Worm (Caenorhabditis elegans) whole organism, L4 larva: ENCODE results near the gene ndus-8.

Source experiments
- F26F4.8 ChIP-seq: fragments of 200-800 bp; sonication (Bioruptor generic); conservative IDR thresholded peaks from 2 replicates; pipeline ENCODE4 v1.3.6; 2022; ENCODE audit warnings: missing genetic modification characterization, missing compliant biosample characterization
- F37D6.2 ChIP-seq: sonication (generic microtip); optimal IDR thresholded peaks from 2 replicates; lab custom pipeline; 2016; ENCODE audit warnings: mild to moderate bottlenecking, missing genetic modification characterization, missing compliant biosample characterization
- F44E2.7 ChIP-seq: fragments of 200-800 bp; sonication (Bioruptor generic); IDR thresholded peaks from 2 replicates; pipeline ENCODE4 v2.1.2; 2022; ENCODE audit warnings: missing genetic modification characterization, missing compliant biosample characterization
- R02D3.7 ChIP-seq: fragments of 150-350 bp; sonication (generic microtip); optimal IDR thresholded peaks from 3 replicates; lab custom pipeline; 2014; ENCODE audit warnings: missing biosample characterization, missing genetic modification characterization
- T20F7.1 ChIP-seq: fragments of 200-800 bp; sonication (Bioruptor generic); optimal IDR thresholded peaks from 2 replicates; lab custom pipeline; 2018; ENCODE audit warnings: mild to moderate bottlenecking, missing genetic modification characterization, missing compliant biosample characterization
- T26A8.4 ChIP-seq: fragments of 200-800 bp; sonication (Bioruptor generic); IDR thresholded peaks from 2 replicates; pipeline ENCODE4 v1.3.6; 2022; ENCODE audit warnings: missing genetic modification characterization, missing compliant biosample characterization
- Y105C5A.15 ChIP-seq: fragments of 200-800 bp; sonication (Bioruptor generic); IDR thresholded peaks from 2 replicates; pipeline ENCODE4 v1.3.6; 2022; ENCODE audit warnings: missing genetic modification characterization, missing compliant biosample characterization
- Y48G9A.11 ChIP-seq: fragments of 200-800 bp; sonication (Bioruptor generic); IDR thresholded peaks from 2 replicates; pipeline ENCODE4 v1.3.6; 2022; ENCODE audit warnings: missing genetic modification reagents, missing genetic modification characterization, missing compliant biosample characterization
- Y75B8A.6 ChIP-seq: fragments of 200-800 bp; sonication (Bioruptor generic); IDR thresholded peaks from 2 replicates; pipeline ENCODE4 v1.3.6; 2022; ENCODE audit warnings: missing genetic modification reagents, missing genetic modification characterization, missing compliant biosample characterization
- aha-1 ChIP-seq: fragments of 150-350 bp; peaks from one replicate; lab custom pipeline; 2014; ENCODE audit warnings: missing biosample characterization, missing genetic modification characterization
- aly-2 ChIP-seq: sonication (generic microtip); optimal IDR thresholded peaks from 2 replicates; lab custom pipeline; 2018; ENCODE audit warnings: missing biosample characterization, missing genetic modification characterization
- attf-4 ChIP-seq: sonication (generic microtip); optimal IDR thresholded peaks from 3 replicates; lab custom pipeline; 2017; ENCODE audit warnings: missing biosample characterization, missing genetic modification characterization
- ceh-32 ChIP-seq: sonication (generic microtip); optimal IDR thresholded peaks from 2 replicates; lab custom pipeline; 2016; ENCODE audit warnings: mild to moderate bottlenecking, missing genetic modification characterization, missing compliant biosample characterization; ENCODE audit not compliant: poor library complexity
- ceh-44 ChIP-seq: fragments of 200-800 bp; sonication (Bioruptor generic); IDR thresholded peaks from 2 replicates; pipeline ENCODE4 v1.3.6; 2022; ENCODE audit warnings: missing genetic modification reagents, missing genetic modification characterization, missing compliant biosample characterization
- ceh-62 ChIP-seq: sonication (generic microtip); optimal IDR thresholded peaks from 2 replicates; lab custom pipeline; 2017; ENCODE audit warnings: missing biosample characterization, missing genetic modification characterization
- ces-1 ChIP-seq: fragments of 150-350 bp; sonication (generic microtip); optimal IDR thresholded peaks from 4 replicates; lab custom pipeline; 2014; ENCODE audit warnings: missing biosample characterization, missing genetic modification reagents, missing genetic modification characterization
- ctbp-1 ChIP-seq: fragments of 200-800 bp; sonication (Bioruptor generic); IDR thresholded peaks from 2 replicates; pipeline ENCODE4 v1.3.6; 2022; ENCODE audit warnings: missing genetic modification reagents, missing genetic modification characterization, missing compliant biosample characterization
- daf-12 ChIP-seq: fragments of 150-350 bp; optimal IDR thresholded peaks from 2 replicates; lab custom pipeline; 2014; ENCODE audit warnings: missing biosample characterization, missing genetic modification reagents, missing genetic modification characterization
- daf-16 ChIP-seq, 3 experiments: sonication (generic microtip); optimal IDR thresholded peaks; 2 replicates each; lab custom pipeline; 2016 to 2017; ENCODE audit warnings: missing genetic modification characterization in 3 of 3, missing genetic modification reagents in 3 of 3, mild to moderate bottlenecking in 2 of 3, missing compliant biosample characterization in 2 of 3, missing biosample characterization in 1 of 3, moderate library complexity in 1 of 3
- daf-8 ChIP-seq: fragments of 200-800 bp; sonication (Bioruptor generic); IDR thresholded peaks from 2 replicates; pipeline ENCODE4 v1.3.6; 2022; ENCODE audit warnings: missing genetic modification characterization, missing compliant biosample characterization
- dmd-8 ChIP-seq: fragments of 200-800 bp; sonication (Bioruptor generic); IDR thresholded peaks from 2 replicates; pipeline ENCODE4 v1.3.6; 2022; ENCODE audit warnings: missing genetic modification characterization, missing compliant biosample characterization
- dmd-9 ChIP-seq: fragments of 200-800 bp; sonication (Bioruptor generic); IDR thresholded peaks from 2 replicates; pipeline ENCODE4 v1.3.6; 2022; ENCODE audit warnings: missing genetic modification reagents, missing genetic modification characterization, missing compliant biosample characterization
- dpl-1 ChIP-seq: fragments of 150-350 bp; optimal IDR thresholded peaks from 2 replicates; lab custom pipeline; 2014; ENCODE audit warnings: missing biosample characterization, missing genetic modification reagents, missing genetic modification characterization
- egl-27 ChIP-seq: sonication (generic microtip); optimal IDR thresholded peaks from 3 replicates; lab custom pipeline; 2017; ENCODE audit warnings: missing biosample characterization, missing genetic modification reagents, missing genetic modification characterization
- egl-43 ChIP-seq: fragments of 200-800 bp; sonication (Bioruptor generic); IDR thresholded peaks from 2 replicates; pipeline ENCODE4 v1.3.6; 2022; ENCODE audit warnings: missing genetic modification reagents, missing genetic modification characterization, missing compliant biosample characterization
- gei-8 ChIP-seq: fragments of 200-800 bp; sonication (Bioruptor generic); optimal IDR thresholded peaks from 2 replicates; lab custom pipeline; 2018; ENCODE audit warnings: mild to moderate bottlenecking, missing genetic modification characterization, missing compliant biosample characterization
- hif-1 ChIP-seq, 2 experiments: sonication (generic microtip); optimal IDR thresholded peaks; 2 replicates each; lab custom pipeline; 2016 to 2017; ENCODE audit warnings: missing compliant biosample characterization in 2 of 2, missing genetic modification characterization in 2 of 2, missing genetic modification reagents in 2 of 2, missing genotype in 2 of 2, mild to moderate bottlenecking in 1 of 2
- jun-1 ChIP-seq: fragments of 150-350 bp; optimal IDR thresholded peaks from 2 replicates; lab custom pipeline; 2014; ENCODE audit warnings: missing biosample characterization, missing genetic modification reagents, missing genetic modification characterization
- lim-7 ChIP-seq: fragments of 200-800 bp; sonication (Bioruptor generic); IDR thresholded peaks from 2 replicates; pipeline ENCODE4 v1.3.6; 2022; ENCODE audit warnings: missing genetic modification characterization, missing compliant biosample characterization
- lin-15B ChIP-seq: fragments of 150-350 bp; sonication (generic microtip); optimal IDR thresholded peaks from 3 replicates; lab custom pipeline; 2014; ENCODE audit warnings: missing biosample characterization, missing genetic modification characterization
- lin-39 ChIP-seq: fragments of 150-350 bp; optimal IDR thresholded peaks from 2 replicates; lab custom pipeline; 2014; ENCODE audit warnings: missing biosample characterization, missing genetic modification reagents, missing genetic modification characterization
- lsy-2 ChIP-seq, 2 experiments: fragments of 150-350 bp in 1 of 2; sonication (generic microtip) in 1 of 2; optimal IDR thresholded peaks; 2 replicates each; lab custom pipeline; 2014 to 2017; ENCODE audit warnings: missing biosample characterization in 2 of 2, missing genetic modification characterization in 2 of 2
- madf-9 ChIP-seq: fragments of 200-800 bp; sonication (Bioruptor generic); conservative IDR thresholded peaks from 2 replicates; pipeline ENCODE4 v1.3.6; 2022; ENCODE audit warnings: missing genetic modification reagents, missing genetic modification characterization, missing compliant biosample characterization
- mep-1 ChIP-seq: fragments of 150-350 bp; sonication (generic microtip); optimal IDR thresholded peaks from 3 replicates; lab custom pipeline; 2014; ENCODE audit warnings: missing biosample characterization, missing genetic modification characterization
- mes-2 ChIP-seq: sonication (generic microtip); optimal IDR thresholded peaks from 2 replicates; lab custom pipeline; 2016; ENCODE audit warnings: missing genotype, mild to moderate bottlenecking, missing genetic modification characterization, missing compliant biosample characterization; ENCODE audit not compliant: poor library complexity, severe bottlenecking
- mxl-3 ChIP-seq: fragments of 200-800 bp; sonication (Bioruptor generic); optimal IDR thresholded peaks from 2 replicates; lab custom pipeline; 2018; ENCODE audit warnings: mild to moderate bottlenecking, missing genetic modification characterization, missing compliant biosample characterization
- nhr-11 ChIP-seq: fragments of 150-350 bp; optimal IDR thresholded peaks from 2 replicates; lab custom pipeline; 2014; ENCODE audit warnings: missing biosample characterization, missing genetic modification characterization
- php-3 ChIP-seq: fragments of 200-800 bp; sonication (Bioruptor generic); IDR thresholded peaks from 2 replicates; pipeline ENCODE4 v1.3.6; 2022; ENCODE audit warnings: missing genetic modification reagents, missing genetic modification characterization, missing compliant biosample characterization
- pqm-1 ChIP-seq: sonication (generic microtip); optimal IDR thresholded peaks from 2 replicates; lab custom pipeline; 2017; ENCODE audit warnings: missing biosample characterization, missing genetic modification characterization
- saeg-2 ChIP-seq: fragments of 200-800 bp; sonication (Bioruptor generic); IDR thresholded peaks from 2 replicates; pipeline ENCODE4 v1.3.6; 2022; ENCODE audit warnings: missing genetic modification reagents, missing genetic modification characterization, missing compliant biosample characterization
- set-16 ChIP-seq: fragments of 200-800 bp; sonication (Bioruptor generic); IDR thresholded peaks from 2 replicates; pipeline ENCODE4 v1.3.6; 2022; ENCODE audit warnings: missing genetic modification reagents, missing genetic modification characterization, missing compliant biosample characterization
- skn-1 ChIP-seq: fragments of 150-350 bp; optimal IDR thresholded peaks from 2 replicates; lab custom pipeline; 2014; ENCODE audit warnings: missing biosample characterization, missing genetic modification characterization
- snpc-1.2 ChIP-seq: fragments of 200-800 bp; sonication (Bioruptor generic); IDR thresholded peaks from 2 replicates; pipeline ENCODE4 v1.3.6; 2022; ENCODE audit warnings: missing genetic modification reagents, missing genetic modification characterization, missing compliant biosample characterization
- spr-1 ChIP-seq: sonication (generic microtip); optimal IDR thresholded peaks from 2 replicates; lab custom pipeline; 2016; ENCODE audit warnings: mild to moderate bottlenecking, missing genetic modification characterization, missing compliant biosample characterization
- tra-1 ChIP-seq: fragments of 200-800 bp; sonication (Bioruptor generic); IDR thresholded peaks from 2 replicates; pipeline ENCODE4 v1.3.6; 2022; ENCODE audit warnings: missing genetic modification reagents, missing genetic modification characterization, missing compliant biosample characterization
- unc-62 ChIP-seq, 3 experiments: fragments of 150-350 bp in 1 of 3; sonication (generic microtip); optimal IDR thresholded peaks in 2 of 3; peaks in 1 of 3; 1 replicate in 1 of 3; 2 replicates in 2 of 3; lab custom pipeline; 2014 to 2017; ENCODE audit warnings: missing biosample characterization in 3 of 3, missing genetic modification characterization in 3 of 3, missing genetic modification reagents in 3 of 3, missing genotype in 1 of 3
- zag-1 ChIP-seq: fragments of 150-350 bp; optimal IDR thresholded peaks from 2 replicates; lab custom pipeline; 2014; ENCODE audit warnings: missing biosample characterization, missing genetic modification characterization
- zfp-3 ChIP-seq: fragments of 200-800 bp; sonication (Bioruptor generic); conservative IDR thresholded peaks from 2 replicates; pipeline ENCODE4 v1.3.6; 2022; ENCODE audit warnings: missing genetic modification reagents, missing genetic modification characterization, missing compliant biosample characterization
- zip-2 ChIP-seq: fragments of 150-350 bp; optimal IDR thresholded peaks from 2 replicates; lab custom pipeline; 2014; ENCODE audit warnings: missing biosample characterization, missing genetic modification characterization
- ztf-7 ChIP-seq: fragments of 150-350 bp; optimal IDR thresholded peaks from 2 replicates; lab custom pipeline; 2014; ENCODE audit warnings: missing biosample characterization, missing genetic modification characterization

Gene ndus-8

ce11 chrIII:7207903-7208497, 26.0 kb downstream of the ndus-8 start, which contains the start of gene rpl-6 (continued):
- no peak for TF ChIP-seq madf-9 (GFP tag; lab: Robert Waterston, UW)
- TF ChIP-seq lin-15B = no peak
- TF ChIP-seq zfp-3 (GFP tag; lab: Robert Waterston, UW) = peak; percentile 66; the same call in 1 of the 2 replicates
- TF ChIP-seq Y105C5A.15 (GFP tag; lab: Robert Waterston, UW) = no peak
- peak; percentile 87 for TF ChIP-seq nhr-11 (tag; lab: Kevin White, UChicago)
- no peak for TF ChIP-seq dmd-8 (GFP tag; lab: Robert Waterston, UW)
- no peak for TF ChIP-seq daf-12 (tag; lab: Kevin White, UChicago)
- no peak for TF ChIP-seq Y75B8A.6
- no peak for TF ChIP-seq egl-43 (GFP tag; lab: Robert Waterston, UW)
- TF ChIP-seq dpl-1 (GFP tag; lab: Kevin White, UChicago) = peak; percentile 88
- peak; percentile 91 for TF ChIP-seq mep-1
- TF ChIP-seq mxl-3 (GFP tag; lab: Kevin White, UChicago) = peak; percentile 31
- TF ChIP-seq mes-2 = peak; percentile 91
- no peak for TF ChIP-seq lin-39
- peak; percentile 87 for TF ChIP-seq T20F7.1 (GFP tag; lab: Kevin White, UChicago)
- no peak for TF ChIP-seq ceh-62 (tag; lab: Kevin White, UChicago)
- peak; percentile 23 for TF ChIP-seq egl-27
- no peak for TF ChIP-seq ces-1 (GFP tag; lab: Kevin White, UChicago)
- no peak for TF ChIP-seq R02D3.7 (tag; lab: Kevin White, UChicago)
- TF ChIP-seq Y48G9A.11 (GFP tag; lab: Robert Waterston, UW) = no peak
- TF ChIP-seq dmd-9 = peak; percentile 85
- TF ChIP-seq zip-2 (tag; lab: Kevin White, UChicago) = peak; percentile 38
- TF ChIP-seq zag-1 = no peak
- peak; percentile 46; the same call in 1 of the 2 replicates for TF ChIP-seq ctbp-1 (GFP tag; lab: Robert Waterston, UW)
- no peak for TF ChIP-seq ceh-32
- TF ChIP-seq F44E2.7 (GFP tag; lab: Robert Waterston, UW) = no peak
- peak in 1 of 2 experiments; percentile 82 for TF ChIP-seq hif-1 (tag; optimal IDR thresholded peaks at IDR 0.05; lab: Kevin White, UChicago)
- TF ChIP-seq unc-62 (GFP tag; optimal IDR thresholded peaks at IDR 0.05 in 1 of 2; lab: Kevin White, UChicago) = no peak
- no peak for TF ChIP-seq unc-62 (tag; optimal IDR thresholded peaks at IDR 0.05; lab: Kevin White, UChicago)
- peak; percentile 46 for TF ChIP-seq F37D6.2
- TF ChIP-seq lim-7 (GFP tag; lab: Robert Waterston, UW) = 0 out of 2 replicates have a peak, but pooled peaks have one; percentile 17
- TF ChIP-seq jun-1 = no peak
- TF ChIP-seq pqm-1 (tag; lab: Kevin White, UChicago) = no peak
- TF ChIP-seq saeg-2 (GFP tag; lab: Robert Waterston, UW) = no peak
- TF ChIP-seq T26A8.4 (GFP tag; lab: Robert Waterston, UW) = peak; percentile 76
- TF ChIP-seq set-16 = no peak
- TF ChIP-seq gei-8 = peak; percentile 17
- TF ChIP-seq aha-1 (tag; lab: Kevin White, UChicago) = peak; percentile 99
- TF ChIP-seq lsy-2 (tag; optimal IDR thresholded peaks at IDR 0.05; lab: Kevin White, UChicago) = peak; percentile 98 to 100
- no peak for TF ChIP-seq php-3
- no peak for TF ChIP-seq snpc-1.2 (GFP tag; lab: Robert Waterston, UW)
- peak; percentile 56 for TF ChIP-seq spr-1 (tag; lab: Kevin White, UChicago)
- no peak for TF ChIP-seq aly-2 (tag; lab: Kevin White, UChicago)
- peak; percentile 20; the same call in 1 of the 2 replicates for TF ChIP-seq tra-1 (GFP tag; lab: Robert Waterston, UW)
- TF ChIP-seq attf-4 (tag; lab: Kevin White, UChicago) = no peak
- no peak for TF ChIP-seq daf-16 (GFP tag; optimal IDR thresholded peaks at IDR 0.05; lab: Kevin White, UChicago)
- TF ChIP-seq daf-16 (tag; optimal IDR thresholded peaks at IDR 0.05; lab: Kevin White, UChicago) = peak; percentile 85
- no peak for TF ChIP-seq skn-1 (tag; lab: Kevin White, UChicago)
- no peak for TF ChIP-seq daf-8
- TF ChIP-seq ztf-7 (tag; lab: Kevin White, UChicago) = peak; percentile 19
- 0 out of 2 replicates have a peak, but pooled peaks have one; percentile 32 for TF ChIP-seq ceh-44 (GFP tag; lab: Robert Waterston, UW)
- TF ChIP-seq F26F4.8 (GFP tag; lab: Robert Waterston, UW) = no peak
